Worm (Caenorhabditis elegans) whole organism, L2 larva: ENCODE data around the gene srsx-28.

Experiments used
- C34F6.9 ChIP-seq: fragments of 150-350 bp; optimal IDR thresholded peaks from 2 replicates; lab custom pipeline; 2014; ENCODE audit warnings: missing biosample characterization, missing genetic modification characterization
- R02D3.7 ChIP-seq: fragments of 150-350 bp; optimal IDR thresholded peaks from 2 replicates; lab custom pipeline; 2014; ENCODE audit warnings: missing biosample characterization, missing genetic modification characterization
- ZK546.5 ChIP-seq: sonication (generic microtip); optimal IDR thresholded peaks from 2 replicates; lab custom pipeline; 2017; ENCODE audit warnings: missing biosample characterization, missing genetic modification characterization
- alr-1 ChIP-seq: fragments of 150-350 bp; optimal IDR thresholded peaks from 2 replicates; lab custom pipeline; 2014; ENCODE audit warnings: missing biosample characterization, missing genetic modification characterization
- ama-1 ChIP-seq: fragments of 150-350 bp; optimal IDR thresholded peaks from 2 replicates; lab custom pipeline; 2018; ENCODE audit warnings: inconsistent platforms
- blmp-1 ChIP-seq: sonication (generic microtip); optimal IDR thresholded peaks from 2 replicates; lab custom pipeline; 2017; ENCODE audit warnings: missing genetic modification characterization, mild to moderate bottlenecking, missing compliant biosample characterization, antibody characterized with exemption, moderate library complexity; ENCODE audit not compliant: insufficient read depth
- ceh-16 ChIP-seq: fragments of 150-350 bp; optimal IDR thresholded peaks from 2 replicates; lab custom pipeline; 2014; ENCODE audit warnings: missing biosample characterization, missing genetic modification characterization
- crh-2 ChIP-seq: sonication (generic microtip); optimal IDR thresholded peaks from 2 replicates; lab custom pipeline; 2017; ENCODE audit warnings: missing biosample characterization, missing genetic modification characterization
- dmd-4 ChIP-seq: sonication (generic microtip); optimal IDR thresholded peaks from 2 replicates; lab custom pipeline; 2017; ENCODE audit warnings: missing biosample characterization, missing genetic modification characterization
- egl-27 ChIP-seq: sonication (generic microtip); optimal IDR thresholded peaks from 3 replicates; lab custom pipeline; 2017; ENCODE audit warnings: missing biosample characterization, missing genetic modification reagents, missing genetic modification characterization
- elt-1 ChIP-seq: fragments of 150-350 bp; optimal IDR thresholded peaks from 2 replicates; lab custom pipeline; 2014; ENCODE audit warnings: missing biosample characterization, missing genetic modification characterization
- elt-3 ChIP-seq: sonication (generic microtip); optimal IDR thresholded peaks from 2 replicates; lab custom pipeline; 2017; ENCODE audit warnings: missing biosample characterization, missing genetic modification characterization
- fos-1 ChIP-seq: fragments of 150-350 bp; optimal IDR thresholded peaks from 2 replicates; lab custom pipeline; 2014; ENCODE audit warnings: missing biosample characterization, missing genetic modification characterization
- gmeb-1 ChIP-seq: fragments of 150-350 bp; optimal IDR thresholded peaks from 2 replicates; lab custom pipeline; 2014; ENCODE audit warnings: missing biosample characterization, missing genetic modification characterization
- lin-13 ChIP-seq: fragments of 150-350 bp; optimal IDR thresholded peaks from 2 replicates; lab custom pipeline; 2014; ENCODE audit warnings: missing biosample characterization, missing genetic modification reagents, missing genetic modification characterization
- lin-39 ChIP-seq: fragments of 150-350 bp; optimal IDR thresholded peaks from 2 replicates; lab custom pipeline; 2014; ENCODE audit warnings: missing biosample characterization, missing genetic modification reagents, missing genetic modification characterization
- mab-5 ChIP-seq: fragments of 150-350 bp; optimal IDR thresholded peaks from 2 replicates; lab custom pipeline; 2014; ENCODE audit warnings: missing biosample characterization, missing genetic modification characterization
- mbf-1 ChIP-seq: sonication (generic microtip); optimal IDR thresholded peaks from 2 replicates; lab custom pipeline; 2017; ENCODE audit warnings: missing biosample characterization, missing genetic modification characterization
- nhr-12 ChIP-seq: fragments of 150-350 bp; optimal IDR thresholded peaks from 2 replicates; lab custom pipeline; 2014; ENCODE audit warnings: missing biosample characterization, missing genetic modification characterization
- nhr-129 ChIP-seq: fragments of 150-350 bp; optimal IDR thresholded peaks from 2 replicates; lab custom pipeline; 2014; ENCODE audit warnings: missing biosample characterization, missing genetic modification characterization
- nhr-21 ChIP-seq: fragments of 150-350 bp; optimal IDR thresholded peaks from 2 replicates; lab custom pipeline; 2014; ENCODE audit warnings: missing biosample characterization, missing genetic modification characterization
- nhr-23 ChIP-seq: fragments of 150-350 bp; optimal IDR thresholded peaks from 2 replicates; lab custom pipeline; 2014; ENCODE audit warnings: missing biosample characterization, missing genetic modification reagents, missing genetic modification characterization
- nhr-237 ChIP-seq: fragments of 150-350 bp; optimal IDR thresholded peaks from 2 replicates; lab custom pipeline; 2014; ENCODE audit warnings: missing biosample characterization, missing genetic modification characterization
- nhr-77 ChIP-seq: fragments of 150-350 bp; optimal IDR thresholded peaks from 2 replicates; lab custom pipeline; 2014; ENCODE audit warnings: missing biosample characterization, missing genetic modification characterization
- peb-1 ChIP-seq: fragments of 150-350 bp; optimal IDR thresholded peaks from 2 replicates; lab custom pipeline; 2014; ENCODE audit warnings: missing biosample characterization, missing genetic modification characterization
- sem-4 ChIP-seq: fragments of 150-350 bp; optimal IDR thresholded peaks from 2 replicates; lab custom pipeline; 2014; ENCODE audit warnings: missing biosample characterization, missing genetic modification reagents, missing genetic modification characterization
- skn-1 ChIP-seq: sonication (generic microtip); optimal IDR thresholded peaks from 2 replicates; lab custom pipeline; 2017; ENCODE audit warnings: missing biosample characterization, missing genetic modification characterization
- sma-3 ChIP-seq: sonication (generic microtip); optimal IDR thresholded peaks from 2 replicates; lab custom pipeline; 2016; ENCODE audit warnings: missing genetic modification reagents, missing genetic modification characterization, missing compliant biosample characterization
- snpc-4 ChIP-seq: fragments of 150-350 bp; optimal IDR thresholded peaks from 2 replicates; lab custom pipeline; 2014; ENCODE audit warnings: missing biosample characterization, missing genetic modification characterization
- unc-39 ChIP-seq: fragments of 150-350 bp; optimal IDR thresholded peaks from 2 replicates; lab custom pipeline; 2014; ENCODE audit warnings: missing biosample characterization, missing genetic modification characterization
- unc-55 ChIP-seq: fragments of 150-350 bp; sonication (generic microtip); optimal IDR thresholded peaks from 3 replicates; lab custom pipeline; 2014; ENCODE audit warnings: missing biosample characterization, missing genetic modification reagents, missing genetic modification characterization

The srsx-28 gene

DNA sequence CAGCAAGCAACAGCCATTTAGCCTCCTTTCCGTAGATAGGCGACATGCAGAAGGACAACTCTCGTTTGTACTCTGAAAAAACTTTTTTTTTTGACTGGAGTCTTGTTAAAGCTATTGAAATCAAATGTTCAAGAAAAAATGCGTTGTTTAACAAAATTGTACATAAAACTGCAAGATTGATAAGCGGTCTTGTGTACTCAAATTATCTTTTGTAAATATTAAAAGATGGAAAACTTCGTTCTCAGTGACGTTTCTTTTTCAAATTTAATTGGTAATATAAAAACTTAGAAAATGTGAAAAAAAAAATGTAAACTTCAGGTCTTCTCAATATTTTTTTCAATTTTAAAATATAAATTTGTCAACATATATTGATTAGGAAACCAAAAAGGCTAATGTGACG lies 41.2 kb upstream of the srsx-28 start:
- no peak for TF ChIP-seq dmd-4 (tag; lab: Kevin White, UChicago)
- TF ChIP-seq elt-3 (tag; lab: Kevin White, UChicago): no peak
- TF ChIP-seq ceh-16 (tag; lab: Kevin White, UChicago): no peak
- no peak for TF ChIP-seq unc-55 (GFP tag; lab: Kevin White, UChicago)
- peak; percentile 24 for TF ChIP-seq fos-1
- no peak for TF ChIP-seq snpc-4 (tag; lab: Kevin White, UChicago)

DNA sequence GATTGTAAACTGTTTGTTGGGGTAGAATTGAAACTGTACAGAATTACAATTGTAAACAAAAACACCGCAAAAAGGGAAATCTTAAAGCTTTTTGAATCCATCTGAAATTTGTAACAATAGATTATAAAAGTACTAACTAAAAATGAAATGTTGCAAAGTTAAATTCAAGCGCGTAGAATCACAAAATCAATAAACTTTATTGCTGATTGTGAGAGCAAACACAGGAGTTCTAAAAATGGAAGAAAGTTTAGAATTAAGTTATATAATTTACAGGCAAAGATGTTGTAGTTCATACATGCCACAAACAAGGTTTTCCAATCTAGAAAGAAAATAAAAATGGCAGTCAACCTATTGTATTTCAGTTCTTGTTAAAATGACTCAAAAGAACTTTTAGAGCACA lies 40.2 kb upstream of the srsx-28 start, which contains the start of gene C08B6.3:
C08B6.3 (minus strand) TSS at position 101 of the 400 bp plus-strand sequence.
- TF ChIP-seq gmeb-1: no peak
- no peak for TF ChIP-seq fos-1
- TF ChIP-seq egl-27 (tag; lab: Kevin White, UChicago): no peak
- TF ChIP-seq sma-3 (GFP tag; lab: Kevin White, UChicago): no peak
- TF ChIP-seq elt-1: no peak
- TF ChIP-seq C34F6.9 (tag; lab: Kevin White, UChicago): no peak
- no peak for TF ChIP-seq R02D3.7 (tag; lab: Kevin White, UChicago)
- TF ChIP-seq nhr-237 (tag; lab: Kevin White, UChicago): no peak

DNA sequence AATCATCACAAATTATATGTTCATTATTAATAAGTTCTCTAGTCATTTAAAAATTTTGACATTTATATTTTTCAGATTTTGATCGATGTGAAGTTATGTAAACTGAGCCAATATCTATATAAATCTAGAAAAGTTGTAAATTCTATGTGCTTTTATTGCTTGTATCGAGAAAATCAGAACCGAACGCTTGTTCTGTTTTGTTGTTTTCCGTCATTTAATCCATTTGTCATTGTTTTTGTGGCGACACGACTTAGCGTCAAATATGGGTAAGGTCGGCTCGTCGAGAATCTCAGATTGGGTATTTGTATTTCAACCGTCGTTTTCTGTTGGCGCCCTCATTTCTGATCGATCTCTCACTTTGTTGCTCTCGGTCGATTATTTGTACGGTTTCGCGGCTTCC lies 38.0 kb upstream of the srsx-28 start, which contains the start of gene cht-5:
cht-5 (plus strand) TSS at position 301 of the 400 bp plus-strand sequence.
- TF ChIP-seq fos-1: no peak
- no peak for TF ChIP-seq dmd-4 (tag; lab: Kevin White, UChicago)
- no peak for TF ChIP-seq alr-1 (tag; lab: Kevin White, UChicago)
- no peak for TF ChIP-seq sma-3 (GFP tag; lab: Kevin White, UChicago)
- TF ChIP-seq nhr-23 (tag; lab: Kevin White, UChicago): no peak
- TF ChIP-seq nhr-77: no peak
- no peak for TF ChIP-seq blmp-1
- TF ChIP-seq lin-13 (GFP tag; lab: Kevin White, UChicago): no peak
- TF ChIP-seq skn-1 (tag; lab: Kevin White, UChicago): no peak
- no peak for TF ChIP-seq ZK546.5
- no peak for TF ChIP-seq sem-4 (tag; lab: Kevin White, UChicago)
- TF ChIP-seq peb-1 (tag; lab: Kevin White, UChicago): no peak

DNA sequence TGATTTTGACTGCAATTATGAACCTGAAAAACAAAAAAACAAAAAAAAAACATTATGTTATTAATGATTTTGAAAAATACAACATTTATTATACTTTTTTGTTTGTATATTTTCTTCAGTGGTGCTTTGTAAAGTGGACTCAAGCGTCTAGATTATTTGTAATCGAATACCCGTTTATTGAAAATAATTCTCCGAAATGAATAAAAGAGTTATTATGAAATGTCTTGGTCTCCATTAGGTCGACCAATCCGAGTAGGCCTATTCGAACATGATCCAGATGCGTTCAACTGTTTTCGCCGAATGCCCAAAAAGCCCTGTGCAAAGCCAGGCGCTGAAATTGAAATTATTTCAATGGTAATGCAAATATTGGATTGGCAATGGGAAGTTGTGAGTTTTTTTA lies 34.9 kb upstream of the srsx-28 start, which contains the start of gene C08B6.5:
C08B6.5 (plus strand) TSS at position 301 of the 400 bp plus-strand sequence.
- TF ChIP-seq ama-1 (lab: Kevin White, UChicago) (no peak), nhr-12 (tag; lab: Kevin White, UChicago) (no peak), unc-55 (GFP tag; lab: Kevin White, UChicago) (no peak)

DNA sequence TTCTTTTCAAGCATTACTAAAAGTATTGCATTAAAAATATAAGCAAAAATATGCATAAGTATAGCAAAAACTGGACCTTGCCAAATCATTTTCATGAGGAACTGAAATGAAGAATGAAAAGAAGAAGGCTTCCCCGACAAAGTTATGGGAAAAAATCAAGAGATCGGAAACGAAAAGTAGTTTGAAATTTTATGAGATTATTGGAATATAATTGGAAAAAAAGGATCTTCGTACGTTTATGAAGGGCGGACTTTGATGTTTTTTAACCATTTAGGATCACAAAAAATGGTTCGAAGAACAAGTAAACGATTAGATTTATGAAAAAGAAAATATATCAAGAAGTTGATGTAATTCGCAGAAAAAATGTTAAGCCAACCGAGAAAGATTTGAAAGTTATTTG lies 31.5 kb upstream of the srsx-28 start, which contains the start of gene srxa-18:
srxa-18 (minus strand) TSS at position 100 of the 400 bp plus-strand sequence.
- TF ChIP-seq crh-2 (tag; lab: Kevin White, UChicago) (no peak), nhr-21 (tag; lab: Kevin White, UChicago) (no peak), nhr-129 (no peak), mab-5 (tag; lab: Kevin White, UChicago) (no peak), blmp-1 (no peak), sem-4 (tag; lab: Kevin White, UChicago) (no peak), ama-1 (lab: Kevin White, UChicago) (no peak), nhr-12 (tag; lab: Kevin White, UChicago) (no peak), ceh-16 (tag; lab: Kevin White, UChicago) (no peak), mbf-1 (tag; lab: Kevin White, UChicago) (no peak), egl-27 (tag; lab: Kevin White, UChicago) (no peak)

DNA sequence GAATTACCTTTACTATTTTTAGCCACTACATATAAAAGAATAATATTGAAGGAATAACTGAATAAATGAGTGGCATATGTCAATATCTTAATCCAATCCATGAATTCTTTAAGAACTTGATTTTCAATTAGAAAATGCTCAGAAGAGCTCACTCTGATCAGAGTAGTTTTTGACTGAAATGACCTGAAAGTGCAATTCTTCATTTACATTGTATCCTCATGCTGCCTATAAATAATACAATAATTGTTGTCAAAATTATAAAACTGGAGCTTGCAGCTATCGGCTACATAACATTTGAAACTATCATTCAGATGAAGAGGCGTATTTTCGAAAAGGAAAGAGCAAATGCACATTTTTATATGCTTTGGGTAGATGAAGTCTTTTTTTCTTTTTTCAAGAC lies 29.7 kb upstream of the srsx-28 start, which contains the start of gene srxa-19:
srxa-19 (minus strand) TSS at position 101 of the 400 bp plus-strand sequence.
- no peak for TF ChIP-seq unc-39 (tag; lab: Kevin White, UChicago)
- no peak for TF ChIP-seq peb-1 (tag; lab: Kevin White, UChicago)
- no peak for TF ChIP-seq R02D3.7 (tag; lab: Kevin White, UChicago)
- TF ChIP-seq snpc-4 (tag; lab: Kevin White, UChicago): no peak
- TF ChIP-seq lin-39 (tag; lab: Kevin White, UChicago): no peak
- no peak for TF ChIP-seq nhr-129
- no peak for TF ChIP-seq mbf-1 (tag; lab: Kevin White, UChicago)
